Worm (Caenorhabditis elegans) whole organism, young adult: ENCODE results near the gene Y39B6A.3.

Source experiments
- B0336.3 ChIP-seq: fragments of 200-800 bp; sonication (Bioruptor generic); IDR thresholded peaks from 2 replicates; pipeline ENCODE4 v1.3.6; 2022; ENCODE audit warnings: missing genetic modification characterization, missing compliant biosample characterization
- C17E4.6 ChIP-seq: fragments of 200-800 bp; sonication (Bioruptor generic); IDR thresholded peaks from 2 replicates; pipeline ENCODE4 v1.3.6; 2022; ENCODE audit warnings: missing genetic modification reagents, missing genetic modification characterization, missing compliant biosample characterization
- F10E7.11 ChIP-seq: sonication (generic microtip); optimal IDR thresholded peaks from 2 replicates; lab custom pipeline; 2017; ENCODE audit warnings: mild to moderate bottlenecking, missing genetic modification characterization, moderate library complexity, missing compliant biosample characterization
- F37B4.10 ChIP-seq: fragments of 200-800 bp; sonication (Bioruptor generic); IDR thresholded peaks from 2 replicates; pipeline ENCODE4 v1.3.6; 2022; ENCODE audit warnings: missing genetic modification characterization, missing compliant biosample characterization
- F49E8.2 ChIP-seq: sonication (generic microtip); optimal IDR thresholded peaks from 3 replicates; lab custom pipeline; 2017; ENCODE audit warnings: missing genetic modification characterization, mild to moderate bottlenecking, missing compliant biosample characterization, antibody characterized with exemption, moderate library complexity; ENCODE audit not compliant: insufficient read depth
- F52B5.7 ChIP-seq: sonication (generic microtip); optimal IDR thresholded peaks from 2 replicates; lab custom pipeline; 2016; ENCODE audit warnings: mild to moderate bottlenecking, missing genetic modification characterization, missing compliant biosample characterization
- F55B11.4 ChIP-seq: sonication (generic microtip); optimal IDR thresholded peaks from 2 replicates; lab custom pipeline; 2016; ENCODE audit warnings: missing compliant biosample characterization, missing genetic modification characterization, borderline replicate concordance; ENCODE audit not compliant: insufficient read depth
- F57C9.4 ChIP-seq: sonication (generic microtip); optimal IDR thresholded peaks from 2 replicates; lab custom pipeline; 2017; ENCODE audit warnings: mild to moderate bottlenecking, missing genetic modification characterization, missing compliant biosample characterization
- K11D2.4 ChIP-seq: fragments of 200-800 bp; sonication (Bioruptor generic); IDR thresholded peaks from 2 replicates; pipeline ENCODE4 v1.3.6; 2022; ENCODE audit warnings: missing genetic modification reagents, missing genetic modification characterization, missing compliant biosample characterization
- Y53F4B.3 ChIP-seq: fragments of 200-800 bp; sonication (Bioruptor generic); IDR thresholded peaks from 2 replicates; pipeline ENCODE4 v1.3.6; 2022; ENCODE audit warnings: missing genetic modification reagents, missing genetic modification characterization, missing compliant biosample characterization
- Y95B8A.8 ChIP-seq: fragments of 200-800 bp; sonication (Bioruptor generic); IDR thresholded peaks from 2 replicates; pipeline ENCODE4 v1.3.6; 2022; ENCODE audit warnings: missing genetic modification reagents, missing genetic modification characterization, missing compliant biosample characterization
- ZK185.1 ChIP-seq: sonication (generic microtip); optimal IDR thresholded peaks from 2 replicates; lab custom pipeline; 2016; ENCODE audit warnings: mild to moderate bottlenecking, missing genetic modification characterization, missing compliant biosample characterization; ENCODE audit not compliant: poor library complexity, severe bottlenecking
- aptf-2 ChIP-seq: fragments of 200-800 bp; sonication (Bioruptor generic); conservative IDR thresholded peaks from 2 replicates; pipeline ENCODE4 v1.3.6; 2022; ENCODE audit warnings: missing genetic modification reagents, missing genetic modification characterization, missing compliant biosample characterization
- athp-1 ChIP-seq: sonication (generic microtip); optimal IDR thresholded peaks from 2 replicates; lab custom pipeline; 2017; ENCODE audit warnings: mild to moderate bottlenecking, missing genetic modification characterization, missing compliant biosample characterization
- attf-3 ChIP-seq: fragments of 200-800 bp; sonication (Bioruptor generic); conservative IDR thresholded peaks from 2 replicates; pipeline ENCODE4 v1.3.6; 2022; ENCODE audit warnings: missing genetic modification reagents, missing genetic modification characterization, missing compliant biosample characterization
- bed-1 ChIP-seq: fragments of 200-800 bp; sonication (Bioruptor generic); IDR thresholded peaks from 2 replicates; pipeline ENCODE4 v1.3.6; 2022; ENCODE audit warnings: missing genetic modification reagents, missing genetic modification characterization, missing compliant biosample characterization
- ccch-3 ChIP-seq: fragments of 200-800 bp; sonication (Bioruptor generic); optimal IDR thresholded peaks from 2 replicates; lab custom pipeline; 2018; ENCODE audit warnings: mild to moderate bottlenecking, missing genetic modification characterization, missing compliant biosample characterization
- cebp-1 ChIP-seq, 2 experiments: fragments of 200-800 bp in 1 of 2; sonication (Bioruptor generic) in 1 of 2; sonication (generic microtip) in 1 of 2; IDR thresholded peaks in 1 of 2; optimal IDR thresholded peaks in 1 of 2; 2 replicates each; pipeline versions ENCODE4 v1.3.6 to Lab custom; 2017 to 2022; ENCODE audit warnings: missing compliant biosample characterization in 2 of 2, missing genetic modification characterization in 2 of 2, mild to moderate bottlenecking in 1 of 2, missing genetic modification reagents in 1 of 2, moderate library complexity in 1 of 2
- cebp-2 ChIP-seq: fragments of 200-800 bp; sonication (Bioruptor generic); IDR thresholded peaks from 2 replicates; pipeline ENCODE4 v1.3.6; 2022; ENCODE audit warnings: missing genetic modification characterization, missing compliant biosample characterization
- ceh-91 ChIP-seq: fragments of 200-800 bp; sonication (Bioruptor generic); IDR thresholded peaks from 2 replicates; pipeline ENCODE4 v1.3.6; 2022; ENCODE audit warnings: missing genetic modification reagents, missing genetic modification characterization, missing compliant biosample characterization
- dpl-1 ChIP-seq: fragments of 150-350 bp; optimal IDR thresholded peaks from 2 replicates; lab custom pipeline; 2014; ENCODE audit warnings: missing biosample characterization, missing genetic modification reagents, missing genetic modification characterization
- egl-18 ChIP-seq: fragments of 200-800 bp; sonication (Bioruptor generic); IDR thresholded peaks from 2 replicates; pipeline ENCODE4 v1.3.6; 2022; ENCODE audit warnings: missing genetic modification reagents, missing genetic modification characterization, missing compliant biosample characterization
- egrh-3 ChIP-seq: fragments of 200-800 bp; sonication (Bioruptor generic); IDR thresholded peaks from 2 replicates; pipeline ENCODE4 v1.3.6; 2022; ENCODE audit warnings: missing genetic modification reagents, missing genetic modification characterization, missing compliant biosample characterization
- fkh-3 ChIP-seq: sonication (generic microtip); optimal IDR thresholded peaks from 2 replicates; lab custom pipeline; 2016; ENCODE audit warnings: mild to moderate bottlenecking, missing genetic modification characterization, missing compliant biosample characterization
- hlh-12 ChIP-seq: sonication (generic microtip); optimal IDR thresholded peaks from 2 replicates; lab custom pipeline; 2016; ENCODE audit warnings: missing genetic modification characterization, missing compliant biosample characterization
- hmg-20 ChIP-seq: fragments of 200-800 bp; sonication (Bioruptor generic); IDR thresholded peaks from 2 replicates; pipeline ENCODE4 v1.3.6; 2022; ENCODE audit warnings: missing genetic modification reagents, missing genetic modification characterization, missing compliant biosample characterization
- hsf-1 ChIP-seq: fragments of 200-800 bp; sonication (Bioruptor generic); IDR thresholded peaks from 2 replicates; pipeline ENCODE4 v1.3.6; 2022; ENCODE audit warnings: missing genetic modification reagents, missing genetic modification characterization, missing compliant biosample characterization
- lin-26 ChIP-seq: fragments of 200-800 bp; sonication (Bioruptor generic); IDR thresholded peaks from 2 replicates; pipeline ENCODE4 v1.3.6; 2022; ENCODE audit warnings: missing genetic modification reagents, missing genetic modification characterization, missing compliant biosample characterization
- lin-40 ChIP-seq: sonication (generic microtip); optimal IDR thresholded peaks from 2 replicates; lab custom pipeline; 2016; ENCODE audit warnings: missing genetic modification characterization, mild to moderate bottlenecking, missing compliant biosample characterization, missing genotype, missing genetic modification reagents
- lin-54 ChIP-seq: fragments of 200-800 bp; sonication (Bioruptor generic); optimal IDR thresholded peaks from 2 replicates; lab custom pipeline; 2018; ENCODE audit warnings: mild to moderate bottlenecking, missing genetic modification characterization, missing compliant biosample characterization
- lir-1 ChIP-seq: fragments of 200-800 bp; sonication (Bioruptor generic); conservative IDR thresholded peaks from 2 replicates; pipeline ENCODE4 v1.3.6; 2022; ENCODE audit warnings: missing genetic modification reagents, missing genetic modification characterization, missing compliant biosample characterization
- lsy-27 ChIP-seq: sonication (generic microtip); optimal IDR thresholded peaks from 2 replicates; lab custom pipeline; 2017; ENCODE audit warnings: missing genetic modification characterization, mild to moderate bottlenecking, missing compliant biosample characterization, antibody characterized with exemption, missing genotype, borderline replicate concordance; ENCODE audit not compliant: insufficient read depth
- madf-8 ChIP-seq: fragments of 200-800 bp; sonication (Bioruptor generic); conservative IDR thresholded peaks from 2 replicates; pipeline ENCODE4 v1.3.6; 2022; ENCODE audit warnings: missing genetic modification reagents, missing genetic modification characterization, missing compliant biosample characterization
- mes-4 ChIP-seq: sonication (generic microtip); optimal IDR thresholded peaks from 2 replicates; lab custom pipeline; 2016; ENCODE audit warnings: missing genotype, missing genetic modification characterization, missing compliant biosample characterization
- nfya-2 ChIP-seq: fragments of 200-800 bp; sonication (Bioruptor generic); IDR thresholded peaks from 2 replicates; pipeline ENCODE4 v1.3.6; 2022; ENCODE audit warnings: missing genetic modification reagents, missing genetic modification characterization, missing compliant biosample characterization
- nhr-80 ChIP-seq: sonication (generic microtip); optimal IDR thresholded peaks from 2 replicates; lab custom pipeline; 2016; ENCODE audit warnings: missing genetic modification characterization, missing compliant biosample characterization
- nhr-90 ChIP-seq: sonication (generic microtip); optimal IDR thresholded peaks from 2 replicates; lab custom pipeline; 2016; ENCODE audit warnings: missing genotype, mild to moderate bottlenecking, missing genetic modification characterization, missing compliant biosample characterization
- pbrm-1 ChIP-seq: fragments of 200-800 bp; sonication (Bioruptor generic); IDR thresholded peaks from 2 replicates; pipeline ENCODE4 v1.3.6; 2022; ENCODE audit warnings: missing genetic modification reagents, missing genetic modification characterization, missing compliant biosample characterization
- rcor-1 ChIP-seq: fragments of 200-800 bp; sonication (Bioruptor generic); IDR thresholded peaks from 2 replicates; pipeline ENCODE4 v1.3.6; 2022; ENCODE audit warnings: missing genetic modification reagents, missing genetic modification characterization, missing compliant biosample characterization
- sdz-38 ChIP-seq: sonication (generic microtip); optimal IDR thresholded peaks from 2 replicates; lab custom pipeline; 2016; ENCODE audit warnings: missing genotype, missing genetic modification characterization, missing compliant biosample characterization
- snpc-4 ChIP-seq, 5 experiments: fragments of 150-350 bp in 1 of 5; sonication (generic microtip) in 4 of 5; optimal IDR thresholded peaks; 2 replicates each; lab custom pipeline; 2014 to 2018; ENCODE audit warnings: missing genetic modification characterization in 5 of 5, missing biosample characterization in 3 of 5, antibody characterized with exemption in 2 of 5, mild to moderate bottlenecking in 2 of 5, missing compliant biosample characterization in 2 of 5, missing genotype in 2 of 5, moderate library complexity in 2 of 5, missing genetic modification reagents in 1 of 5
- tbp1 ChIP-seq: fragments of 200-800 bp; sonication (Bioruptor generic); optimal IDR thresholded peaks from 2 replicates; lab custom pipeline; 2018; ENCODE audit warnings: mild to moderate bottlenecking, missing genetic modification characterization, missing compliant biosample characterization
- tlf-1 ChIP-seq: fragments of 200-800 bp; sonication (Bioruptor generic); optimal IDR thresholded peaks from 2 replicates; lab custom pipeline; 2018; ENCODE audit warnings: mild to moderate bottlenecking, missing genetic modification characterization, missing compliant biosample characterization
- unc-130 ChIP-seq: sonication (generic microtip); optimal IDR thresholded peaks from 2 replicates; lab custom pipeline; 2016; ENCODE audit warnings: missing genetic modification reagents, missing genetic modification characterization, missing compliant biosample characterization
- unc-62 ChIP-seq: fragments of 150-350 bp; optimal IDR thresholded peaks from 2 replicates; lab custom pipeline; 2014; ENCODE audit warnings: missing biosample characterization, missing genetic modification reagents, missing genetic modification characterization
- ztf-26 ChIP-seq: sonication (generic microtip); optimal IDR thresholded peaks from 2 replicates; lab custom pipeline; 2017; ENCODE audit warnings: missing genetic modification characterization, missing compliant biosample characterization

The Y39B6A.3 gene

ce11 chrV:19174626-19175025 lies 15.2 kb downstream of the Y39B6A.3 start, which contains the start of gene hot-2:
hot-2 (plus strand) TSS chrV:19174759.
- no peak for TF ChIP-seq ccch-3 (GFP tag; lab: Kevin White, UChicago)
- no peak for TF ChIP-seq F55B11.4
- no peak for TF ChIP-seq ztf-26 (tag; lab: Kevin White, UChicago)

- TF ChIP-seq tlf-1 (GFP tag; lab: Kevin White, UChicago) (peak; percentile 57), ZK185.1 (tag; lab: Kevin White, UChicago) (no peak), Y95B8A.8 (GFP tag; lab: Robert Waterston, UW) (no peak), rcor-1 (GFP tag; lab: Robert Waterston, UW) (no peak), attf-3 (GFP tag; lab: Robert Waterston, UW) (no peak), tbp1 (peak; percentile 64), K11D2.4 (GFP tag; lab: Robert Waterston, UW) (no peak), nhr-90 (peak; percentile 62), pbrm-1 (GFP tag; lab: Robert Waterston, UW) (no peak), F37B4.10 (GFP tag; lab: Robert Waterston, UW) (no peak), F49E8.2 (tag; lab: Kevin White, UChicago) (no peak), nhr-80 (tag; lab: Kevin White, UChicago) (peak; percentile 97), lin-40 (tag; lab: Kevin White, UChicago) (peak; percentile 55), aptf-2 (GFP tag; lab: Robert Waterston, UW) (no peak), F52B5.7 (no peak), lsy-27 (no peak), madf-8 (no peak), bed-1 (GFP tag; lab: Robert Waterston, UW) (no peak), ccch-3 (GFP tag; lab: Kevin White, UChicago) (no peak), F10E7.11 (tag; lab: Kevin White, UChicago) (no peak), dpl-1 (GFP tag; lab: Kevin White, UChicago) (no peak), hmg-20 (GFP tag; lab: Robert Waterston, UW) (no peak), cebp-2 (GFP tag; lab: Robert Waterston, UW) (no peak), lir-1 (GFP tag; lab: Robert Waterston, UW) (no peak), fkh-3 (no peak), Y53F4B.3 (no peak), mes-4 (tag; lab: Kevin White, UChicago) (no peak), lin-26 (no peak), egl-18 (GFP tag; lab: Robert Waterston, UW) (no peak), egrh-3 (GFP tag; lab: Robert Waterston, UW) (no peak), unc-130 (no peak), C17E4.6 (no peak), nfya-2 (no peak), cebp-1 (GFP tag; IDR thresholded peaks at IDR 0.05; lab: Robert Waterston, UW) (no peak; the same call in 1 of the 2 replicates), cebp-1 (tag; optimal IDR thresholded peaks at IDR 0.05; lab: Kevin White, UChicago) (peak; percentile 80), hsf-1 (GFP tag; lab: Robert Waterston, UW) (no peak), sdz-38 (tag; lab: Kevin White, UChicago) (no peak), athp-1 (tag; lab: Kevin White, UChicago) (no peak), B0336.3 (GFP tag; lab: Robert Waterston, UW) (no peak), snpc-4 (GFP tag; optimal IDR thresholded peaks at IDR 0.05; lab: Kevin White, UChicago) (no peak), snpc-4 (tag; optimal IDR thresholded peaks at IDR 0.05; lab: Kevin White, UChicago) (peak; percentile 26 to 60 (median 49)), ztf-26 (tag; lab: Kevin White, UChicago) (no peak), lin-54 (peak; percentile 47), unc-62 (GFP tag; lab: Kevin White, UChicago) (peak; percentile 47), F57C9.4 (tag; lab: Kevin White, UChicago) (no peak), ceh-91 (GFP tag; lab: Robert Waterston, UW) (no peak), hlh-12 (no peak)
Observed at ce11 chrV:19158664-19159063, 31.1 kb downstream of the Y39B6A.3 start, which contains the start of gene Y39B6A.5. Y39B6A.5 (minus strand) TSS chrV:19158877.
